Worm (Caenorhabditis elegans): Measurements from ENCODE around the gene thoc-1.

The thoc-1 gene

DNA sequence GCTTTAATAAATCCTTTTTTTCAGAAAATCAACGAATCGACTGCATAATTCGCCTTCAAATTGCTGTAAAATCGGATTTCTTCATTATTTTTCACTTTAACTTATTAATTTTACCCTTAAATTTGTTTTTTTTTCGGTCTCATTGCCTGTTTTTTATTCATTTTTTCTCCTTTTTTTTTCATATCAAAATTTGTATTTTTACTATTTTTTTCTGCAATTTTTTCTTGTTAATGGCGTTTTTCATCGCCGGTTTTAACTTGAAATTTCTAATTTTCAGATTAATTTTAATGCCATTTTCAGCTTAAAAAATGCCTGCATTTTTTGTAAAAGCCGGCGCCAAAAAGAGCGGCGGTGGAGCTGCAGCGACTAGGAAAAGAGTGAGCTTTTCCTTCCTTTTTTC, 7.2 kb downstream of the thoc-1 start, which contains the start of gene T02H6.1:
TSS of gene T02H6.1 (plus strand) at position 301 of the 400 bp plus-strand sequence.
- TF ChIP-seq med-1 (GFP tag; optimal IDR thresholded peaks at IDR 0.05; ENCODE audit: insufficient read depth) (no peak), T22C8.4 (GFP tag; IDR thresholded peaks at IDR 0.05) (no peak), ref-1 (GFP tag; conservative IDR thresholded peaks at IDR 0.05) (no peak), klf-2 (GFP tag; conservative IDR thresholded peaks at IDR 0.05) (no peak), ztf-29 (GFP tag; IDR thresholded peaks at IDR 0.05) (no peak), flt-1 (GFP tag; IDR thresholded peaks at IDR 0.05) (no peak), cog-1 (tag; optimal IDR thresholded peaks at IDR 0.05) (no peak), tab-1 (GFP tag; IDR thresholded peaks at IDR 0.05) (no peak), ztf-23 (GFP tag; IDR thresholded peaks at IDR 0.05) (no peak)

DNA sequence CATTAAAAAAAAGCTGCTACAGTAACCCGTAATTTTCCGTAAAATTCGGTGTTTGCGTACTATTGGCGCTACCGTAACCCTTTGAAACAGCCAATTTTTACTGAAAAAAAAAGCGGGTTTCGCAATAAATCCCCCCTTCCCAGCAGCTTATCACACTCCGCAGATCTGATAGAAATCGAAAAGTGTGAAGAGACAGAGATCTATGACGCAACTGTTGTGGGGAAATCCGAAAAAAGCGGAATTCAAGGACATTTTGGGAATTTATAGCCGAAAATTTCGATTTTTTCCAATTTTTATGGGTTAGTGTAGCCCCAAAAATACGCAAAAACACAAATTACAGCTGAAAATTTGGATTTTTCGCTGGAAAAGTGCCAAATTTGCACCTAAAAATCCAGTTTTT, 20.0 kb downstream of the thoc-1 start:
- TF ChIP-seq ztf-23 (GFP tag; IDR thresholded peaks at IDR 0.05) (no peak), T22C8.4 (GFP tag; IDR thresholded peaks at IDR 0.05) (no peak), klf-2 (GFP tag; conservative IDR thresholded peaks at IDR 0.05) (no peak), ref-1 (GFP tag; conservative IDR thresholded peaks at IDR 0.05) (no peak), ztf-29 (GFP tag; IDR thresholded peaks at IDR 0.05) (no peak), med-1 (GFP tag; optimal IDR thresholded peaks at IDR 0.05; ENCODE audit: insufficient read depth) (no peak), cog-1 (tag; optimal IDR thresholded peaks at IDR 0.05) (no peak), tab-1 (GFP tag; IDR thresholded peaks at IDR 0.05) (no peak), flt-1 (GFP tag; IDR thresholded peaks at IDR 0.05) (no peak)

DNA sequence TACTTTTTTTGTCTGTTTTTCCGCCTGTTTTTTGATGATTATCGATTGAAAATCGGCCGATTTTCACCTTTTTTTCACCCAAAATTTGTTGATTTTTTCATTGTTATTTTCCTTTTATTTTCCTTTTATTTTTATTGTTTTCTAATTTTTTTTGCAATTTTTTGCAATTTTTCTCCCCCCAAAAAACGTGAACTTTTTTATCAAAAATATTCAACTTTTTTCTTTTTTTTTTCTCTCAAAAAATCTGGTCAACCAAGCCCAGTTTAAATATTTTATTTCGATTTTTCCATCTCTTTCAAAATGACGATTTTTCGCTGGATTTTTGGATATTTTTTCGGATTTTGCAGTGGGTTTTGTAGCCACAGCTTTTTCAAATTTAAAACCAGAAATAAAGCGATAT, 21.6 kb downstream of the thoc-1 start, which contains the start of gene rfip-2:
TSS of gene rfip-2 (plus strand) at position 301 of the 400 bp plus-strand sequence.
- no peak for TF ChIP-seq flt-1 (GFP tag; IDR thresholded peaks at IDR 0.05)
- TF ChIP-seq cog-1 (tag; optimal IDR thresholded peaks at IDR 0.05), result no peak
- no peak for TF ChIP-seq ztf-29 (GFP tag; IDR thresholded peaks at IDR 0.05)
- TF ChIP-seq klf-2 (GFP tag; conservative IDR thresholded peaks at IDR 0.05), result no peak
- no peak for TF ChIP-seq med-1 (GFP tag; optimal IDR thresholded peaks at IDR 0.05; ENCODE audit: insufficient read depth)
- no peak for TF ChIP-seq tab-1 (GFP tag; IDR thresholded peaks at IDR 0.05)
- no peak for TF ChIP-seq ztf-23 (GFP tag; IDR thresholded peaks at IDR 0.05)
- TF ChIP-seq T22C8.4 (GFP tag; IDR thresholded peaks at IDR 0.05), result no peak
- TF ChIP-seq ref-1 (GFP tag; conservative IDR thresholded peaks at IDR 0.05), result no peak

DNA sequence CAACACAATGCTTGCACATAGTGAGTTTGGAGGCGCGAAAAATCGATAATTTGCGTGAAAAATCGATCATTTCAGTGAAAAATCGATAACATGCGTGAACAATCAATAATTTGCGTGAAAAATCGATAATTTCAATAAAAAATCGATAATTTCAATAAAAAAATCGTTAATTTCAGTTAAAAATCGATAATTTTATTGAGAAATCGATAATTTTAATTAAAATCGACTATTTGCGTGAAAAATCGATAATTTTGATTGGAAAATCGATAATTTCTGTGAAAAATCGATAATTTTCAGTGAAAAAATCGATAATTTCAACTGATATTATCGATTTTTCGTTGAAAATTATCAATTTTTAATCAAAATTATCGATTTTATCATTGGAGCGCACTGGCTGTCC, 22.1 kb downstream of the thoc-1 start:
- TF ChIP-seq T22C8.4 (GFP tag; IDR thresholded peaks at IDR 0.05) (peak; percentile 93), ref-1 (GFP tag; conservative IDR thresholded peaks at IDR 0.05) (no peak), ztf-29 (GFP tag; IDR thresholded peaks at IDR 0.05) (no peak)

DNA sequence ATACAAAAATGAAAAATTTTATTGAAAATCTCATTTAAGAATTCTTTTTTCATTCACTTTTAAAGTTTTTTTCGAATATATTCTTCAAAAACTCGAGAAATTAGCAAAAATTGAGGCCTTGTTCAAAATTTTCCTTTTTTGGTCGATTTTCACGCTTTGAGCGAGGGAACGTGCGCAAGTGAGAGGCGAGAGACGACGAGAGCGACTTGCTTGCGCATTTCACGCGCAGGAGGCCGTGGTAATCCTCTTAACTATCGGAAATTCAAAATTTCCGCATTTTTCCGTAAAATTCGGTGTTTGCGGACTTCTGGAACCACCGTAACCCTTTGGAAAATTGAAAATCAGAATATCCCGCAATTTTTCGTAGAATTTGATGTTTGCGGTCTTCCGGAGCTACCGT, 28.0 kb downstream of the thoc-1 start:
- TF ChIP-seq med-1 (GFP tag; optimal IDR thresholded peaks at IDR 0.05; ENCODE audit: insufficient read depth) (no peak), tab-1 (GFP tag; IDR thresholded peaks at IDR 0.05) (0 out of 2 replicates have a peak, but pooled peaks have one; percentile 9)

DNA sequence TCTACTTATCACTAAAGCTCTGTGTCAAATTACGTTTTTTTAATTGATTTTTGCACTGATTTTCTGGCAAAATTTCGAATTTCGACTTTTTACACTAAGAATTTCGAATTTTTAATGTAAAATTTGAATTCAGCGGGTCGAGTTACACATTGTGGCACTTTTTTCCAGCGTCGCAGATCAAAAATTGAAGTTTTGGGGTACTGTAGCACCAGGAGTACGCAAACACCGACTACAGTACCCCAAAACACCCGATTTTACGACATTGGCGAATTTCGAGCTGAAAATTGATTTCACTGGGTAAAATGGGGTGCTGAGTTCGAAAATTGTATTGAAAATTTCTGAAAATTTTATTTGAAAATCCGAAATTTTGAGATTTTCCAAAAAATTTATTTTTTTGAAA, 30.5 kb downstream of the thoc-1 start:
- TF ChIP-seq ref-1 (GFP tag; conservative IDR thresholded peaks at IDR 0.05) (no peak), tab-1 (GFP tag; IDR thresholded peaks at IDR 0.05) (no peak), med-1 (GFP tag; optimal IDR thresholded peaks at IDR 0.05; ENCODE audit: insufficient read depth) (no peak), klf-2 (GFP tag; conservative IDR thresholded peaks at IDR 0.05) (no peak), ztf-29 (GFP tag; IDR thresholded peaks at IDR 0.05) (no peak), T22C8.4 (GFP tag; IDR thresholded peaks at IDR 0.05) (no peak), ztf-23 (GFP tag; IDR thresholded peaks at IDR 0.05) (no peak), cog-1 (tag; optimal IDR thresholded peaks at IDR 0.05) (no peak), flt-1 (GFP tag; IDR thresholded peaks at IDR 0.05) (no peak)

DNA sequence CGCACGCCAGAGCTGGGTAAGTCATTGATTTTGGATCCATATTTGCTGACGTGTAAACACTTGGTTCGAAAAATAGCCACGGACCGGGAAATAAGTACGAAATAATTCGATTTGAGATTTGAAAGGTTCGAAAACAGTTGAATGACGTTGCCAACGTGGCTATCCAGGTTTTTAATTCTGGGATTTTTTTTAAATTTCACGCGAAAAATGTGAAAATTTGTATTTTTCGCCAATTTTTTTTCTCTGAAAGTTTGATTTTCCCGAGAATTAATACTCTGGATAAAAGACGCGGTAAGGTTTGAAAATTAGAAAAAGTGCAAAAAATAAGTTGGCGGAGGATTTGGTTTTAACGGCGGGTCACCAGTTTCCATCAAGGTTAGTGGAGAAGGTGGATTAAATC, 38.9 kb downstream of the thoc-1 start, which contains the start of gene fbxc-48:
TSS of gene fbxc-48 (minus strand) at position 101 of the 400 bp plus-strand sequence.
- TF ChIP-seq med-1 (GFP tag; optimal IDR thresholded peaks at IDR 0.05; ENCODE audit: insufficient read depth) (no peak), T22C8.4 (GFP tag; IDR thresholded peaks at IDR 0.05) (no peak), tab-1 (GFP tag; IDR thresholded peaks at IDR 0.05) (no peak), cog-1 (tag; optimal IDR thresholded peaks at IDR 0.05) (no peak), ztf-23 (GFP tag; IDR thresholded peaks at IDR 0.05) (no peak), ref-1 (GFP tag; conservative IDR thresholded peaks at IDR 0.05) (no peak), klf-2 (GFP tag; conservative IDR thresholded peaks at IDR 0.05) (no peak), ztf-29 (GFP tag; IDR thresholded peaks at IDR 0.05) (no peak), flt-1 (GFP tag; IDR thresholded peaks at IDR 0.05) (no peak)

DNA sequence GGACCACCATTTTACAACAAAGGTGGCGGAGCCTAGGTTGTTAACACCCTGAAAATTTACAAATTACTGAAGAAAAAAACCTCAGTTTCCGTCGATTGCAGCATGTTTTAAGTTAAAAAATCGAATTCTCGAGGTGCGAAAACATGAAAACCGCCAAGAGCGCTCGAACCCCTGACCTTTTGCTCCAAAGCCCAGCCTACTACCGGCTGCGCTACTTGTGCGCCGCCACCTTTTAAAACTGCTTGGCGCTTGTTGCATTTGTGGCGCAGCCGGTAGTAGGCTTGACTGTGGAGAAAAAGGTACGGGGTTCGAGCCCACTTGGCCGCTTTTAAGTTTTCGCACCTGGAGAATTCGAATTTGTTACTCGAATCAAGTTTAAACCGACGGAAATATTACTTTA, 48.2 kb downstream of the thoc-1 start, which contains the start of gene snt-6:
TSS of gene snt-6 (minus strand) at position 58 of the 400 bp plus-strand sequence.
- no peak for TF ChIP-seq med-1 (GFP tag; optimal IDR thresholded peaks at IDR 0.05; ENCODE audit: insufficient read depth)
- TF ChIP-seq ref-1 (GFP tag; conservative IDR thresholded peaks at IDR 0.05), result no peak
- TF ChIP-seq cog-1 (tag; optimal IDR thresholded peaks at IDR 0.05), result no peak
- TF ChIP-seq T22C8.4 (GFP tag; IDR thresholded peaks at IDR 0.05), result no peak
- no peak for TF ChIP-seq flt-1 (GFP tag; IDR thresholded peaks at IDR 0.05)
- no peak for TF ChIP-seq ztf-29 (GFP tag; IDR thresholded peaks at IDR 0.05)
- no peak for TF ChIP-seq klf-2 (GFP tag; conservative IDR thresholded peaks at IDR 0.05)
- TF ChIP-seq tab-1 (GFP tag; IDR thresholded peaks at IDR 0.05), result no peak

DNA sequence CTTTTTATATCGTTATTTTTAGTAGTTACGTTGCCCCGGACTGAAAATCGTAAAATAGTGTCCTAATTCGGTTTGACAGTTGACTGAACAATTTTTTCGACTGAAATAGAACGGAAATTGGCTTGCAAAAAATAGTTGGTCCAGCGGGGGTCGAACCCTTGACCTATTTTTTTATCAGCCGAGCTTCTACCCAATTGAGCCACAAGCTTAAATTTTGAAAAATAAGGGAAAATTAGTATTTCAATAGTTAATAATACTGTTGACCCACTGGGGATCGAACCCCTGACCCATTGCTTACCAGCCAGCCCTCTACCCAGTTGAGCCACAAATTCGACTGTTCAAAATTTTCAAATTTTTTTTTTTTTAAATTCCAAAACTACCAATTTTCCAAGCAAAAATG, 49.9 kb downstream of the thoc-1 start:
- TF ChIP-seq ztf-23 (GFP tag; IDR thresholded peaks at IDR 0.05), result no peak
- TF ChIP-seq med-1 (GFP tag; optimal IDR thresholded peaks at IDR 0.05; ENCODE audit: insufficient read depth), result no peak
- TF ChIP-seq tab-1 (GFP tag; IDR thresholded peaks at IDR 0.05), result no peak
- TF ChIP-seq klf-2 (GFP tag; conservative IDR thresholded peaks at IDR 0.05), result no peak
- no peak for TF ChIP-seq flt-1 (GFP tag; IDR thresholded peaks at IDR 0.05)
- TF ChIP-seq T22C8.4 (GFP tag; IDR thresholded peaks at IDR 0.05), result no peak
- no peak for TF ChIP-seq ref-1 (GFP tag; conservative IDR thresholded peaks at IDR 0.05)
- no peak for TF ChIP-seq cog-1 (tag; optimal IDR thresholded peaks at IDR 0.05)
- no peak for TF ChIP-seq ztf-29 (GFP tag; IDR thresholded peaks at IDR 0.05)

DNA sequence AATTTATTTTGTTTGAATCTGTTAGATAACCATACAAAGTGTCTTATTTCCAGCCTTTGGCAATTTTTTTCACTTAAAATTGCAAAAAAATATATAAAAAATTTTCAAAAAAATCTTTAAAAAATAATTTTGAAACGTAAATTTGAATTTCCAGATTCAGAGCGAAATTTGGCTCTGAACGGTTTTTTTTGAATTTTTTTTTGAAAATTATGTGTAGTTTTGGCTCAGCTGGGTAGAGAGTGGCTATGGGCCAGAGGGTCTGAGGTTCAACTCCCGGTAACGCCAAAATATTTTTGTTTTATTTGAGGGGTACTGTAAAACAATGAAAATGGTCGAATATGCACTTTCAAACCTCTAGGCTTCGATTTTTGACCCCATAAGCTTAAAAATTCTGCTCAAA, 51.6 kb downstream of the thoc-1 start:
- TF ChIP-seq klf-2 (GFP tag; conservative IDR thresholded peaks at IDR 0.05) (no peak), tab-1 (GFP tag; IDR thresholded peaks at IDR 0.05) (no peak), cog-1 (tag; optimal IDR thresholded peaks at IDR 0.05) (no peak), T22C8.4 (GFP tag; IDR thresholded peaks at IDR 0.05) (no peak), flt-1 (GFP tag; IDR thresholded peaks at IDR 0.05) (no peak), ref-1 (GFP tag; conservative IDR thresholded peaks at IDR 0.05) (no peak), med-1 (GFP tag; optimal IDR thresholded peaks at IDR 0.05; ENCODE audit: insufficient read depth) (no peak), ztf-29 (GFP tag; IDR thresholded peaks at IDR 0.05) (no peak), ztf-23 (GFP tag; IDR thresholded peaks at IDR 0.05) (no peak)
